Worm (Caenorhabditis elegans) whole organism, L3 larva: ENCODE measurements around the gene Y43F8B.14.

Experiments used
- aly-2 ChIP-seq: fragments of 150-350 bp; optimal IDR thresholded peaks from 2 replicates; lab custom pipeline; 2014; ENCODE audit warnings: missing biosample characterization, missing genetic modification characterization
- ceh-82 ChIP-seq: fragments of 150-350 bp; optimal IDR thresholded peaks from 2 replicates; lab custom pipeline; 2014; ENCODE audit warnings: missing biosample characterization, missing genetic modification characterization
- elt-3 ChIP-seq, 3 experiments: fragments of 150-350 bp in 1 of 3; sonication (generic microtip) in 2 of 3; optimal IDR thresholded peaks; 2 replicates in 2 of 3; 4 replicates in 1 of 3; lab custom pipeline; 2014 to 2017; ENCODE audit warnings: missing biosample characterization in 3 of 3, missing genetic modification characterization in 3 of 3
- fkh-10 ChIP-seq: sonication (generic microtip); optimal IDR thresholded peaks from 2 replicates; lab custom pipeline; 2017; ENCODE audit warnings: missing biosample characterization, missing genetic modification reagents, missing genetic modification characterization
- fos-1 ChIP-seq: fragments of 150-350 bp; optimal IDR thresholded peaks from 2 replicates; lab custom pipeline; 2014; ENCODE audit warnings: missing biosample characterization, missing genetic modification characterization
- jun-1 ChIP-seq: fragments of 150-350 bp; optimal IDR thresholded peaks from 2 replicates; lab custom pipeline; 2014; ENCODE audit warnings: missing biosample characterization, missing genetic modification reagents, missing genetic modification characterization
- lin-15B ChIP-seq: fragments of 150-350 bp; optimal IDR thresholded peaks from 2 replicates; lab custom pipeline; 2014; ENCODE audit warnings: missing biosample characterization, missing genetic modification characterization
- lin-39 ChIP-seq: fragments of 150-350 bp; optimal IDR thresholded peaks from 2 replicates; lab custom pipeline; 2018; ENCODE audit warnings: missing biosample characterization, missing genetic modification reagents, missing genetic modification characterization
- nhr-25 ChIP-seq: sonication (generic microtip); optimal IDR thresholded peaks from 2 replicates; lab custom pipeline; 2017; ENCODE audit warnings: missing biosample characterization, missing genetic modification characterization
- nhr-28 ChIP-seq: fragments of 150-350 bp; optimal IDR thresholded peaks from 2 replicates; lab custom pipeline; 2014; ENCODE audit warnings: missing biosample characterization, missing genetic modification characterization
- pha-4 ChIP-seq: fragments of 150-350 bp; optimal IDR thresholded peaks from 2 replicates; lab custom pipeline; 2014; ENCODE audit warnings: missing biosample characterization, missing genetic modification reagents, missing genetic modification characterization
- tbx-2 ChIP-seq: sonication (generic microtip); optimal IDR thresholded peaks from 2 replicates; lab custom pipeline; 2016; ENCODE audit warnings: mild to moderate bottlenecking, missing genetic modification characterization, missing compliant biosample characterization
- ztf-4 ChIP-seq: fragments of 150-350 bp; optimal IDR thresholded peaks from 2 replicates; lab custom pipeline; 2014; ENCODE audit warnings: missing biosample characterization, missing genetic modification characterization

DNA sequence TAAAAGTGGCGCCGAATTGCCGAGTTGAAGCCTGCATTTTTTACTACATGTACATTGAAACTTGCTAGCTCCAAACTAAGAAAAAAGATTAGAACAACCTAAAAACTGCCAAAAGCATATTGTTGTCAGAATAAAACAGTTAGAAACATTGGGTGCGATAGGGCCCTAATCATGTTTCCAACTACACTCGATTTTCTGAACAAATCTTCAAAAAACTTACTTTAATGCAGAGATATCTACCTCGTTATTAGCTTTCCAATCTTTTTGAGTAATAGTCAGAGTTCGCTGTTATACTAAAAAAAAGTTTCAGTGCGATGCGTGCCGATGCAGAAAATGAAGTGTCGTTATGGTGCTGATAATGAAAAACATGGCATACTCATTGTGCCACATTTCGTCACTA, at the start of gene Y43F8B.14, which contains the start of gene Y43F8B.13:
- TF ChIP-seq fkh-10 (GFP tag; lab: Kevin White, UChicago) (no peak), fos-1 (tag; lab: Kevin White, UChicago) (no peak), lin-39 (tag; lab: Kevin White, UChicago) (no peak), elt-3 (tag; optimal IDR thresholded peaks at IDR 0.05; lab: Kevin White, UChicago) (no peak), lin-15B (tag; lab: Kevin White, UChicago) (no peak), ceh-82 (tag; lab: Kevin White, UChicago) (no peak), ztf-4 (tag; lab: Kevin White, UChicago) (no peak), jun-1 (tag; lab: Kevin White, UChicago) (no peak), tbx-2 (tag; lab: Kevin White, UChicago) (no peak), nhr-25 (tag; lab: Kevin White, UChicago) (no peak), pha-4 (tag; lab: Kevin White, UChicago) (no peak), aly-2 (tag; lab: Kevin White, UChicago) (no peak), nhr-28 (tag; lab: Kevin White, UChicago) (no peak)
